Worm (Caenorhabditis elegans) whole organism, L3 larva: ENCODE results near the gene fbxa-18.

Experiments
- ceh-82 ChIP-seq: fragments of 150-350 bp; optimal IDR thresholded peaks from 2 replicates; lab custom pipeline; 2014; ENCODE audit warnings: missing biosample characterization, missing genetic modification characterization
- daf-12 ChIP-seq: fragments of 150-350 bp; optimal IDR thresholded peaks from 2 replicates; lab custom pipeline; 2014; ENCODE audit warnings: missing biosample characterization, missing genetic modification reagents, missing genetic modification characterization
- fos-1 ChIP-seq: fragments of 150-350 bp; optimal IDR thresholded peaks from 2 replicates; lab custom pipeline; 2014; ENCODE audit warnings: missing biosample characterization, missing genetic modification characterization
- pqm-1 ChIP-seq: fragments of 150-350 bp; optimal IDR thresholded peaks from 2 replicates; lab custom pipeline; 2017; ENCODE audit warnings: missing biosample characterization, missing genetic modification characterization, inconsistent platforms
- skn-1 ChIP-seq: fragments of 150-350 bp; optimal IDR thresholded peaks from 2 replicates; lab custom pipeline; 2014; ENCODE audit warnings: missing biosample characterization, missing genetic modification characterization
- ztf-11 ChIP-seq: fragments of 150-350 bp; optimal IDR thresholded peaks from 2 replicates; lab custom pipeline; 2014; ENCODE audit warnings: missing biosample characterization, missing genetic modification characterization

DNA sequence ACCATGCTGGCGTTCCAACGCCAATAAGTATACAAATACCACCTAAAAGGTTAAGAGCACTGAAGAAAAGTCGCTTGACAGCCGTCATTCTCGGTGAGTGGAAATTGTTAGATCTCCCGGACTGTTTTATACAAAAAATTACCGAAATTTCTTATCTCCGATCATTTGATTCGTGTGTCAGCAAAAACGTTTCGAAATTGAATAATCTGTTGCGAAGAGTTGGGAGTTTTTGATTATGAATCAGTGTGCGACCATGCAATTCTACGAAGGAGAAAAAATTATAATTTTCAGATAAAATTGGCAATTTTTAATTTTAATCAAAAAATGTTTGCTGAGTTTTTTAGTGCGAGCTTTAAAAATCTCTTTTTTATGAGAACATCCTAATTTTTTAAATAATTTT, 2.9 kb upstream of the fbxa-18 start, which contains the start of gene clc-11:
- no peak for TF ChIP-seq skn-1 (tag; lab: Kevin White, UChicago)
- no peak for TF ChIP-seq daf-12 (tag; lab: Kevin White, UChicago)
- no peak for TF ChIP-seq ceh-82
- no peak for TF ChIP-seq ztf-11 (tag; lab: Kevin White, UChicago)
- no peak for TF ChIP-seq fos-1
- no peak for TF ChIP-seq pqm-1 (tag; lab: Kevin White, UChicago)
